Worm (Caenorhabditis elegans) whole organism, L4/young adult: Measurements from ENCODE around the gene C03G6.6.

Source experiments
- W03F9.2 ChIP-seq: fragments of 150-350 bp; optimal IDR thresholded peaks from 2 replicates; lab custom pipeline; 2014; ENCODE audit warnings: missing biosample characterization, missing genetic modification characterization
- dao-5 ChIP-seq: sonication (generic microtip); optimal IDR thresholded peaks from 2 replicates; lab custom pipeline; 2016; ENCODE audit warnings: missing genotype, missing genetic modification characterization, moderate library complexity, missing compliant biosample characterization
- him-1 ChIP-seq: sonication (generic microtip); optimal IDR thresholded peaks from 2 replicates; lab custom pipeline; 2016; ENCODE audit warnings: missing genotype, missing genetic modification reagents, missing genetic modification characterization, missing compliant biosample characterization

- TF ChIP-seq him-1 (tag; lab: Kevin White, UChicago) (no peak), W03F9.2 (tag; lab: Kevin White, UChicago) (no peak), dao-5 (tag; lab: Kevin White, UChicago) (no peak)
Observed at ce11 chrV:7387755-7388154, 30.5 kb downstream of the C03G6.6 start, which contains the start of gene C02H6.3.
